Fruit fly (Drosophila melanogaster) Kc167 (cell line): ENCODE data around the gene klg.

Source experiments
- Myc ChIP-seq: fragments of >200 bp; optimal IDR thresholded peaks from 2 replicates; lab custom pipeline; 2017; ENCODE audit warnings: missing external identifiers
- Sin3A ChIP-seq: fragments of >200 bp; optimal IDR thresholded peaks from 2 replicates; lab custom pipeline; 2018; ENCODE audit warnings: missing external identifiers
- h ChIP-seq: fragments of >200 bp; optimal IDR thresholded peaks from 3 replicates; lab custom pipeline; 2018; ENCODE audit warnings: missing external identifiers
- insv ChIP-seq: fragments of >200 bp; optimal IDR thresholded peaks from 3 replicates; lab custom pipeline; 2018; ENCODE audit warnings: missing external identifiers
- psq ChIP-seq: fragments of >200 bp; optimal IDR thresholded peaks from 2 replicates; lab custom pipeline; 2017; ENCODE audit warnings: missing external identifiers
- ttk ChIP-seq: sonication (Bioruptor generic); optimal IDR thresholded peaks from 2 replicates; lab custom pipeline; 2017; ENCODE audit warnings: missing external identifiers

Gene klg

dm6 chr3R:22899041-22899440, at the start of gene klg:
klg (plus strand) TSS chr3R:22899284.
- TF ChIP-seq Sin3A (lab: Kevin White, UChicago) (no peak), insv (lab: Kevin White, UChicago) (no peak), Myc (lab: Kevin White, UChicago) (no peak), psq (lab: Kevin White, UChicago) (no peak), ttk (lab: Kevin White, UChicago) (no peak)

dm6 chr3R:22861982-22862381, 37.1 kb upstream of the klg start:
- TF ChIP-seq Myc (lab: Kevin White, UChicago) (no peak), Sin3A (lab: Kevin White, UChicago) (no peak), insv (lab: Kevin White, UChicago) (no peak), ttk (lab: Kevin White, UChicago) (no peak), h (lab: Kevin White, UChicago) (no peak), psq (lab: Kevin White, UChicago) (no peak)

- TF ChIP-seq Sin3A (lab: Kevin White, UChicago) (no peak), h (lab: Kevin White, UChicago) (no peak), insv (lab: Kevin White, UChicago) (no peak), psq (lab: Kevin White, UChicago) (no peak), ttk (lab: Kevin White, UChicago) (no peak), Myc (lab: Kevin White, UChicago) (no peak)
Observed at dm6 chr3R:22877610-22878009, 21.5 kb upstream of the klg start.

dm6 chr3R:22878416-22878815, 20.7 kb upstream of the klg start:
- TF ChIP-seq psq (lab: Kevin White, UChicago), result no peak
- no peak for TF ChIP-seq ttk (lab: Kevin White, UChicago)
- TF ChIP-seq insv (lab: Kevin White, UChicago), result no peak
- TF ChIP-seq Sin3A (lab: Kevin White, UChicago), result no peak
- no peak for TF ChIP-seq Myc (lab: Kevin White, UChicago)
- TF ChIP-seq h (lab: Kevin White, UChicago), result no peak

- TF ChIP-seq insv (lab: Kevin White, UChicago) (no peak), h (lab: Kevin White, UChicago) (no peak), Myc (lab: Kevin White, UChicago) (no peak), psq (lab: Kevin White, UChicago) (no peak), Sin3A (lab: Kevin White, UChicago) (no peak), ttk (lab: Kevin White, UChicago) (no peak)
Observed at dm6 chr3R:22886832-22887231, 12.3 kb upstream of the klg start.

- no peak for TF ChIP-seq insv (lab: Kevin White, UChicago)
- TF ChIP-seq Sin3A (lab: Kevin White, UChicago), result no peak
- TF ChIP-seq h (lab: Kevin White, UChicago), result no peak
- no peak for TF ChIP-seq psq (lab: Kevin White, UChicago)
- no peak for TF ChIP-seq Myc (lab: Kevin White, UChicago)
- TF ChIP-seq ttk (lab: Kevin White, UChicago), result no peak
Observed at dm6 chr3R:22889302-22889701, 9.8 kb upstream of the klg start.

- TF ChIP-seq Sin3A (lab: Kevin White, UChicago), result no peak
- TF ChIP-seq h (lab: Kevin White, UChicago), result no peak
- TF ChIP-seq Myc (lab: Kevin White, UChicago), result no peak
- TF ChIP-seq insv (lab: Kevin White, UChicago), result no peak
- no peak for TF ChIP-seq psq (lab: Kevin White, UChicago)
- TF ChIP-seq ttk (lab: Kevin White, UChicago), result no peak
Observed at dm6 chr3R:22891707-22892106, 7.4 kb upstream of the klg start.

- TF ChIP-seq psq (lab: Kevin White, UChicago), result no peak
- no peak for TF ChIP-seq ttk (lab: Kevin White, UChicago)
- TF ChIP-seq insv (lab: Kevin White, UChicago), result no peak
- no peak for TF ChIP-seq Myc (lab: Kevin White, UChicago)
- no peak for TF ChIP-seq h (lab: Kevin White, UChicago)
- TF ChIP-seq Sin3A (lab: Kevin White, UChicago), result no peak
Observed at dm6 chr3R:22895335-22895734, 3.7 kb upstream of the klg start.

dm6 chr3R:22898307-22898706, 777 bp upstream of the klg start:
- TF ChIP-seq insv (lab: Kevin White, UChicago) (no peak), h (lab: Kevin White, UChicago) (no peak), Myc (lab: Kevin White, UChicago) (no peak), ttk (lab: Kevin White, UChicago) (no peak), psq (lab: Kevin White, UChicago) (no peak), Sin3A (lab: Kevin White, UChicago) (no peak)

dm6 chr3R:22911049-22911448, 12.0 kb downstream of the klg start:
- no peak for TF ChIP-seq insv (lab: Kevin White, UChicago)

- no peak for TF ChIP-seq h (lab: Kevin White, UChicago)
- no peak for TF ChIP-seq insv (lab: Kevin White, UChicago)
- TF ChIP-seq Myc (lab: Kevin White, UChicago), result no peak
- TF ChIP-seq psq (lab: Kevin White, UChicago), result no peak
- TF ChIP-seq ttk (lab: Kevin White, UChicago), result no peak
Observed at dm6 chr3R:22923052-22923451, 24.0 kb downstream of the klg start, which contains the start of gene CG6660. CG6660 (plus strand) TSS chr3R:22923352.

- TF ChIP-seq h (lab: Kevin White, UChicago), result no peak
Observed at dm6 chr3R:22965220-22965619, 66.1 kb downstream of the klg start.
